Fruit fly (Drosophila melanogaster) whole organism, embryonic: Measurements from ENCODE around the gene TotM.

Source experiments
- Adf1 ChIP-seq: fragments of 200-800 bp; sonication (Bioruptor generic); IDR thresholded peaks from 2 replicates; pipeline ENCODE4 v1.3.6; 2022; ENCODE audit warnings: missing biosample characterization, missing genetic modification characterization
- Blimp-1 ChIP-seq: fragments of 200-800 bp; sonication (Bioruptor generic); optimal IDR thresholded peaks from 3 replicates; lab custom pipeline; 2018; ENCODE audit warnings: missing biosample characterization, missing genetic modification characterization, mild to moderate bottlenecking, moderate library complexity, missing genetic modification reagents
- CG12769 ChIP-seq: fragments of 200-800 bp; sonication (Bioruptor generic); optimal IDR thresholded peaks from 2 replicates; lab custom pipeline; 2019; ENCODE audit warnings: missing biosample characterization, mild to moderate bottlenecking, missing genetic modification characterization, moderate library complexity
- CG15479 ChIP-seq: fragments of 200-800 bp; sonication (Bioruptor generic); optimal IDR thresholded peaks from 3 replicates; lab custom pipeline; 2019; ENCODE audit warnings: missing biosample characterization, mild to moderate bottlenecking, missing genetic modification characterization, moderate library complexity
- CG17568 ChIP-seq: fragments of 200-800 bp; sonication (Bioruptor generic); optimal IDR thresholded peaks from 2 replicates; lab custom pipeline; 2018; ENCODE audit warnings: missing biosample characterization, mild to moderate bottlenecking, missing genetic modification characterization, moderate library complexity
- CG18599 ChIP-seq: fragments of 200-800 bp; sonication (Bioruptor generic); optimal IDR thresholded peaks from 3 replicates; lab custom pipeline; 2017; ENCODE audit warnings: missing biosample characterization, missing genetic modification characterization, mild to moderate bottlenecking, moderate library complexity, missing genetic modification reagents
- CG18764 ChIP-seq: fragments of 200-800 bp; sonication (Bioruptor generic); optimal IDR thresholded peaks from 3 replicates; lab custom pipeline; 2016; ENCODE audit warnings: missing biosample characterization, missing genetic modification characterization
- CG2199 ChIP-seq: fragments of 200-800 bp; sonication (Bioruptor generic); IDR thresholded peaks from 3 replicates; pipeline ENCODE4 v1.3.6; 2022; ENCODE audit warnings: missing biosample characterization, missing genetic modification characterization
- CG2875 ChIP-seq: fragments of 200-800 bp; sonication (Bioruptor generic); optimal IDR thresholded peaks from 2 replicates; lab custom pipeline; 2017; ENCODE audit warnings: missing biosample characterization, mild to moderate bottlenecking, missing genetic modification characterization, missing genetic modification reagents
- CG34224 ChIP-seq: fragments of 200-800 bp; sonication (Bioruptor generic); IDR thresholded peaks from 3 replicates; pipeline ENCODE4 v1.3.6; 2022; ENCODE audit warnings: missing biosample characterization, missing genetic modification characterization; ENCODE audit not compliant: partially characterized antibody
- CG6689 ChIP-seq: fragments of 200-800 bp; sonication (Bioruptor generic); IDR thresholded peaks from 2 replicates; pipeline ENCODE4 v1.3.6; 2022; ENCODE audit warnings: missing biosample characterization, missing genetic modification characterization
- CG7987 ChIP-seq: fragments of 200-800 bp; sonication (Bioruptor generic); optimal IDR thresholded peaks from 2 replicates; lab custom pipeline; 2018; ENCODE audit warnings: missing biosample characterization, mild to moderate bottlenecking, missing genetic modification characterization, moderate library complexity
- CG8359 ChIP-seq: fragments of 200-800 bp; sonication (Bioruptor generic); optimal IDR thresholded peaks from 2 replicates; lab custom pipeline; 2017; ENCODE audit warnings: missing biosample characterization, mild to moderate bottlenecking, missing genetic modification characterization, borderline replicate concordance
- CG8944 ChIP-seq: fragments of 200-800 bp; sonication (Bioruptor generic); optimal IDR thresholded peaks from 3 replicates; lab custom pipeline; 2016; ENCODE audit warnings: missing biosample characterization, missing genetic modification characterization
- Dp ChIP-seq: fragments of 200-800 bp; sonication (Bioruptor generic); optimal IDR thresholded peaks from 2 replicates; lab custom pipeline; 2018; ENCODE audit warnings: missing biosample characterization, mild to moderate bottlenecking, missing genetic modification characterization, moderate library complexity
- Drgx ChIP-seq: fragments of 200-800 bp; sonication (Bioruptor generic); IDR thresholded peaks from 2 replicates; pipeline ENCODE4 v1.3.6; 2022; ENCODE audit warnings: missing biosample characterization, missing genetic modification characterization
- ERR ChIP-seq: fragments of 200-800 bp; sonication (Bioruptor generic); optimal IDR thresholded peaks from 2 replicates; lab custom pipeline; 2016; ENCODE audit warnings: missing biosample characterization, missing genetic modification characterization
- HmgZ ChIP-seq: fragments of 200-800 bp; sonication (Bioruptor generic); optimal IDR thresholded peaks from 2 replicates; lab custom pipeline; 2018; ENCODE audit warnings: missing biosample characterization, mild to moderate bottlenecking, missing genetic modification characterization
- Hmx ChIP-seq: fragments of 200-800 bp; sonication (Bioruptor generic); optimal IDR thresholded peaks from 2 replicates; lab custom pipeline; 2016; ENCODE audit warnings: missing biosample characterization, missing genetic modification characterization
- Hr78 ChIP-seq, 2 experiments: fragments of 200-800 bp in 1 of 2; fragments of >200 bp in 1 of 2; sonication (Bioruptor generic) in 1 of 2; optimal IDR thresholded peaks; 2 replicates each; lab custom pipeline; 2017 to 2019; ENCODE audit warnings: missing biosample characterization in 2 of 2, missing genetic modification characterization in 2 of 2, mild to moderate bottlenecking in 1 of 2, moderate library complexity in 1 of 2
- Jarid2 ChIP-seq: fragments of 200-800 bp; sonication (Bioruptor generic); optimal IDR thresholded peaks from 3 replicates; lab custom pipeline; 2017; ENCODE audit warnings: mild to moderate bottlenecking, missing biosample characterization, missing genetic modification reagents, missing genetic modification characterization
- Ravus ChIP-seq: fragments of 200-800 bp; sonication (Bioruptor generic); IDR thresholded peaks from 2 replicates; pipeline ENCODE4 v1.3.6; 2022; ENCODE audit warnings: missing biosample characterization, missing genetic modification characterization
- Side ChIP-seq: fragments of 200-800 bp; sonication (Bioruptor generic); optimal IDR thresholded peaks from 2 replicates; lab custom pipeline; 2016; ENCODE audit warnings: missing biosample characterization, missing genetic modification characterization
- Stat92E ChIP-seq, 3 experiments: fragments of >200 bp in 2 of 3; fragments of 200-800 bp in 1 of 3; sonication (Bioruptor generic) in 1 of 3; optimal IDR thresholded peaks; 2 replicates each; lab custom pipeline; 2017 to 2019; ENCODE audit warnings: missing biosample characterization in 3 of 3, missing genetic modification characterization in 3 of 3, mild to moderate bottlenecking in 1 of 3, moderate library complexity in 1 of 3
- bbx ChIP-seq: fragments of 200-800 bp; sonication (Bioruptor generic); IDR thresholded peaks from 2 replicates; pipeline ENCODE4 v1.3.6; 2022; ENCODE audit warnings: missing biosample characterization, missing genetic modification characterization; ENCODE audit not compliant: partially characterized antibody
- bigmax ChIP-seq: fragments of 200-800 bp; sonication (Bioruptor generic); optimal IDR thresholded peaks from 2 replicates; lab custom pipeline; 2018; ENCODE audit warnings: missing biosample characterization, mild to moderate bottlenecking, missing genetic modification characterization
- cg ChIP-seq: fragments of 200-800 bp; sonication (Bioruptor generic); optimal IDR thresholded peaks from 3 replicates; lab custom pipeline; 2019; ENCODE audit warnings: missing biosample characterization, mild to moderate bottlenecking, missing genetic modification characterization, moderate library complexity
- chinmo ChIP-seq: fragments of 200-800 bp; sonication (Bioruptor generic); IDR thresholded peaks from 4 replicates; pipeline ENCODE4 v1.3.6; 2022; ENCODE audit warnings: missing biosample characterization, missing genetic modification characterization; ENCODE audit not compliant: partially characterized antibody
- ci ChIP-seq: fragments of 200-800 bp; sonication (Bioruptor generic); IDR thresholded peaks from 3 replicates; pipeline ENCODE4 v1.3.6; 2022; ENCODE audit warnings: missing biosample characterization, missing genetic modification characterization
- corto ChIP-seq: fragments of 200-800 bp; sonication (Bioruptor generic); optimal IDR thresholded peaks from 2 replicates; lab custom pipeline; 2016; ENCODE audit warnings: missing biosample characterization, mild to moderate bottlenecking, missing genetic modification characterization, moderate library complexity
- cwo ChIP-seq: fragments of 200-800 bp; sonication (Bioruptor generic); optimal IDR thresholded peaks from 3 replicates; lab custom pipeline; 2017; ENCODE audit warnings: missing biosample characterization, missing genetic modification characterization, mild to moderate bottlenecking, moderate library complexity, missing genetic modification reagents
- gcm ChIP-seq: fragments of 200-800 bp; sonication (Bioruptor generic); optimal IDR thresholded peaks from 2 replicates; lab custom pipeline; 2019; ENCODE audit warnings: missing biosample characterization, mild to moderate bottlenecking, missing genetic modification characterization, moderate library complexity
- grn ChIP-seq: fragments of 200-800 bp; sonication (Bioruptor generic); optimal IDR thresholded peaks from 3 replicates; lab custom pipeline; 2017; ENCODE audit warnings: missing biosample characterization, missing genetic modification characterization
- hbn ChIP-seq: fragments of 200-800 bp; sonication (Bioruptor generic); IDR thresholded peaks from 2 replicates; pipeline ENCODE4 v1.3.6; 2022; ENCODE audit warnings: missing biosample characterization, missing genetic modification characterization; ENCODE audit not compliant: partially characterized antibody
- jigr1 ChIP-seq: fragments of 200-800 bp; sonication (Bioruptor generic); IDR thresholded peaks from 3 replicates; pipeline ENCODE4 v1.3.6; 2022; ENCODE audit warnings: missing biosample characterization, missing genetic modification characterization
- kni ChIP-seq: fragments of 200-800 bp; sonication (Bioruptor generic); optimal IDR thresholded peaks from 3 replicates; lab custom pipeline; 2017; ENCODE audit warnings: mild to moderate bottlenecking, missing biosample characterization, missing genetic modification reagents, missing genetic modification characterization
- mirr ChIP-seq: fragments of 200-800 bp; sonication (Bioruptor generic); optimal IDR thresholded peaks from 3 replicates; lab custom pipeline; 2018; ENCODE audit warnings: missing biosample characterization, mild to moderate bottlenecking, missing genetic modification characterization
- nmo ChIP-seq: fragments of 200-800 bp; sonication (Bioruptor generic); optimal IDR thresholded peaks from 2 replicates; lab custom pipeline; 2018; ENCODE audit warnings: missing biosample characterization, mild to moderate bottlenecking, missing genetic modification characterization, moderate library complexity
- nom ChIP-seq: fragments of 200-800 bp; sonication (Bioruptor generic); optimal IDR thresholded peaks from 2 replicates; lab custom pipeline; 2017; ENCODE audit warnings: missing biosample characterization, missing genetic modification characterization, mild to moderate bottlenecking, moderate library complexity, missing genetic modification reagents
- oc ChIP-seq: fragments of 200-800 bp; sonication (Bioruptor generic); optimal IDR thresholded peaks from 2 replicates; lab custom pipeline; 2018; ENCODE audit warnings: missing biosample characterization, mild to moderate bottlenecking, missing genetic modification characterization, moderate library complexity
- sens-2 ChIP-seq: fragments of 200-800 bp; sonication (Bioruptor generic); IDR thresholded peaks from 2 replicates; pipeline ENCODE4 v1.3.6; 2022; ENCODE audit warnings: missing biosample characterization, missing genetic modification characterization
- slp2 ChIP-seq: fragments of 200-800 bp; sonication (Bioruptor generic); optimal IDR thresholded peaks from 2 replicates; lab custom pipeline; 2016; ENCODE audit warnings: missing biosample characterization, missing genetic modification characterization
- sna ChIP-seq: fragments of 200-800 bp; sonication (Bioruptor generic); IDR thresholded peaks from 2 replicates; pipeline ENCODE4 v1.3.6; 2022; ENCODE audit warnings: missing biosample characterization, missing genetic modification characterization; ENCODE audit not compliant: partially characterized antibody
- sob ChIP-seq: fragments of 200-800 bp; sonication (Bioruptor generic); IDR thresholded peaks from 2 replicates; pipeline ENCODE4 v1.3.6; 2022; ENCODE audit warnings: missing biosample characterization, missing genetic modification characterization
- stwl ChIP-seq: fragments of 200-800 bp; sonication (Bioruptor generic); optimal IDR thresholded peaks from 3 replicates; lab custom pipeline; 2018; ENCODE audit warnings: missing biosample characterization, mild to moderate bottlenecking, missing genetic modification characterization, moderate library complexity
- sug ChIP-seq: fragments of 200-800 bp; optimal IDR thresholded peaks from 2 replicates; lab custom pipeline; 2019; ENCODE audit warnings: missing biosample characterization, mild to moderate bottlenecking, missing genetic modification characterization, moderate library complexity
- trem ChIP-seq: fragments of 200-800 bp; optimal IDR thresholded peaks from 3 replicates; lab custom pipeline; 2019; ENCODE audit warnings: missing biosample characterization, mild to moderate bottlenecking, missing genetic modification characterization, moderate library complexity

The TotM gene

DNA sequence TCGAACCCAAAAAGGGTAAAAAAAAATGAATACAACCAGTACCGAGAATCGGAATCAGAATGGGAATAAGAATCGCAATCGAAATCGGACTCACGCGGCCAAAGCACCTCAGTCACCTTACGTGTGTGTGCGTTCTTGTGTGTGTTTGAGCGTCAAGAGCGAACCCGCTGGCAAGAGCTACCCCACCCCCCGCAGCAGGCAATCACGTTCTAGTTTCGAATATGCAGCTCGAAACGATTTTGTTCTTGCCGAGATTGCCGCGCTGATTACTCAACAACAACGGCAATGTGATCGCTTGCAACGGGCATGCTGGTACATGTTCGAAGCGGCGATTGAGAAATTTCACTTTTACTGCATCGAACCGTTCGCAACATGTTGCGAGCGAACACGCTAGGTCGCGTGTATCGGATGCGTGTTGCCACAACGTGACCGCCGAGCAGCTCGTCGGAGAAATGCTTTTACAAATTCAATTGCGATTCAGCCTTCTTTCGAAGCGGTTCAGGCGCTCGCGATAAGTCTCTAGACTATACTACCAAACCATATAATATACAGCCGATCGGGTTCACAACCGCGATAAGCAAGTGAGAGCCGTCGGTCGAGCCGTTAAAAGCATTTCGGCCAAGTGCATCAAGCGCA is 24.3 kb upstream of the TotM start:
- peak; percentile 35; the same call in 1 of the 3 replicates for TF ChIP-seq CG2199 (GFP tag; lab: Robert Waterston, UW)
- TF ChIP-seq kni (GFP tag; lab: Kevin White, UChicago) = peak; percentile 98
- peak; percentile 58; the same call in 2 of the 3 replicates for TF ChIP-seq ci (GFP tag; lab: Robert Waterston, UW)
- peak; percentile 65; the same call in 1 of the 2 replicates for TF ChIP-seq sens-2 (GFP tag; lab: Robert Waterston, UW)
- TF ChIP-seq stwl (tag; lab: Kevin White, UChicago) = no peak
- TF ChIP-seq Jarid2 (GFP tag; lab: Kevin White, UChicago) = peak; percentile 58
- no peak for TF ChIP-seq CG12769 (tag; lab: Kevin White, UChicago)
- no peak for TF ChIP-seq CG8359
- peak; percentile 10 for TF ChIP-seq Side
- peak; percentile 19; the same call in 1 of the 2 replicates for TF ChIP-seq sob (GFP tag; lab: Robert Waterston, UW)
- TF ChIP-seq Dp (GFP tag; lab: Kevin White, UChicago) = no peak
- TF ChIP-seq cg (GFP tag; lab: Kevin White, UChicago) = peak; percentile 78
- no peak for TF ChIP-seq CG8944 (GFP tag; lab: Kevin White, UChicago)
- no peak for TF ChIP-seq slp2 (GFP tag; lab: Kevin White, UChicago)
- no peak for TF ChIP-seq Hmx (GFP tag; lab: Kevin White, UChicago)
- no peak for TF ChIP-seq hbn
- TF ChIP-seq CG6689 = 0 out of 2 replicates have a peak, but pooled peaks have one; percentile 6
- TF ChIP-seq CG18599 (GFP tag; lab: Kevin White, UChicago) = peak; percentile 11
- peak; percentile 37; the same call in 1 of the 2 replicates for TF ChIP-seq Drgx
- TF ChIP-seq Stat92E (GFP tag; optimal IDR thresholded peaks at IDR 0.05; lab: Kevin White, UChicago) = peak in 1 of 3 experiments; percentile 67
- peak; percentile 23 for TF ChIP-seq gcm (GFP tag; lab: Kevin White, UChicago)
- peak; percentile 16 for TF ChIP-seq HmgZ (tag; lab: Kevin White, UChicago)
- peak; percentile 10 for TF ChIP-seq ERR (GFP tag; lab: Kevin White, UChicago)
- TF ChIP-seq CG2875 (GFP tag; lab: Kevin White, UChicago) = peak; percentile 1
- TF ChIP-seq CG15479 (GFP tag; lab: Kevin White, UChicago) = peak; percentile 48
- no peak for TF ChIP-seq CG17568 (GFP tag; lab: Kevin White, UChicago)
- TF ChIP-seq trem (tag; lab: Kevin White, UChicago) = peak; percentile 19
- peak; percentile 87 for TF ChIP-seq corto
- peak; percentile 18 for TF ChIP-seq oc (tag; lab: Kevin White, UChicago)
- peak; percentile 46; the same call in 1 of the 2 replicates for TF ChIP-seq bbx
- TF ChIP-seq bigmax = no peak
- TF ChIP-seq sug (tag; lab: Kevin White, UChicago) = peak; percentile 61
- TF ChIP-seq CG18764 (GFP tag; lab: Kevin White, UChicago) = no peak
- peak; percentile 90 for TF ChIP-seq chinmo (GFP tag; lab: Robert Waterston, UW)
- TF ChIP-seq mirr (GFP tag; lab: Kevin White, UChicago) = no peak
- TF ChIP-seq nom (GFP tag; lab: Kevin White, UChicago) = peak; percentile 58
- no peak for TF ChIP-seq jigr1 (GFP tag; lab: Robert Waterston, UW)
- TF ChIP-seq sna = 0 out of 2 replicates have a peak, but pooled peaks have one; percentile 24
- TF ChIP-seq Hr78 (GFP tag; optimal IDR thresholded peaks at IDR 0.05; lab: Kevin White, UChicago) = peak in 1 of 2 experiments; percentile 65
- peak; percentile 92 for TF ChIP-seq grn (GFP tag; lab: Kevin White, UChicago)
- TF ChIP-seq cwo (GFP tag; lab: Kevin White, UChicago) = peak; percentile 79
- no peak for TF ChIP-seq CG34224 (GFP tag; lab: Robert Waterston, UW)
- TF ChIP-seq Adf1 (GFP tag; lab: Robert Waterston, UW) = peak; percentile 9; the same call in 1 of the 2 replicates
- TF ChIP-seq Blimp-1 (GFP tag; lab: Kevin White, UChicago) = peak; percentile 89
- no peak for TF ChIP-seq Ravus (GFP tag; lab: Robert Waterston, UW)
- TF ChIP-seq CG7987 (GFP tag; lab: Kevin White, UChicago) = peak; percentile 29
- TF ChIP-seq nmo (GFP tag; lab: Kevin White, UChicago) = no peak
